Fruit fly (Drosophila melanogaster) whole organism, embryonic: ENCODE data around the gene CG9760.
A peak's percentile ranks its signal among the peaks of the same experiment; 100 is the strongest.

ENCODE experiments used
- Adf1 ChIP-seq: fragments of 200-800 bp; sonication (Bioruptor generic); IDR thresholded peaks from 2 replicates; pipeline ENCODE4 v1.3.6; 2022; ENCODE audit warnings: missing biosample characterization, missing genetic modification characterization
- BEAF-32 ChIP-seq: fragments of 200-800 bp; sonication (Bioruptor generic); optimal IDR thresholded peaks from 3 replicates; lab custom pipeline; 2017; ENCODE audit warnings: missing biosample characterization, missing genetic modification characterization, mild to moderate bottlenecking, moderate library complexity, missing genetic modification reagents
- CG10267 ChIP-seq: fragments of 200-800 bp; sonication (Bioruptor generic); optimal IDR thresholded peaks from 2 replicates; lab custom pipeline; 2018; ENCODE audit warnings: missing biosample characterization, mild to moderate bottlenecking, missing genetic modification characterization, moderate library complexity
- CG10543 ChIP-seq: fragments of 200-800 bp; sonication (Bioruptor generic); optimal IDR thresholded peaks from 3 replicates; lab custom pipeline; 2017; ENCODE audit warnings: missing biosample characterization, mild to moderate bottlenecking, missing genetic modification characterization, moderate library complexity
- CG13424 ChIP-seq: fragments of 200-800 bp; sonication (Bioruptor generic); optimal IDR thresholded peaks from 2 replicates; lab custom pipeline; 2019; ENCODE audit warnings: missing biosample characterization, mild to moderate bottlenecking, missing genetic modification characterization, moderate library complexity
- CG15601 ChIP-seq: fragments of 200-800 bp; sonication (Bioruptor generic); optimal IDR thresholded peaks from 3 replicates; lab custom pipeline; 2019; ENCODE audit warnings: missing biosample characterization, mild to moderate bottlenecking, missing genetic modification characterization, moderate library complexity
- CG16813 ChIP-seq: fragments of 200-800 bp; sonication (Bioruptor generic); IDR thresholded peaks from 3 replicates; pipeline ENCODE4 v1.3.6; 2022; ENCODE audit warnings: missing biosample characterization, missing genetic modification characterization; ENCODE audit not compliant: partially characterized antibody
- CG2120 ChIP-seq: fragments of 200-800 bp; sonication (Bioruptor generic); optimal IDR thresholded peaks from 3 replicates; lab custom pipeline; 2016; ENCODE audit warnings: missing biosample characterization, missing genetic modification characterization
- CG32772 ChIP-seq: fragments of 200-800 bp; sonication (Bioruptor generic); IDR thresholded peaks from 2 replicates; pipeline ENCODE4 v1.3.6; 2022; ENCODE audit warnings: missing biosample characterization, missing genetic modification characterization
- CG33557 ChIP-seq: fragments of 200-800 bp; sonication (Bioruptor generic); optimal IDR thresholded peaks from 2 replicates; lab custom pipeline; 2019; ENCODE audit warnings: missing biosample characterization, mild to moderate bottlenecking, missing genetic modification characterization, moderate library complexity
- CG3726 ChIP-seq: fragments of 200-800 bp; sonication (Bioruptor generic); IDR thresholded peaks from 3 replicates; pipeline ENCODE4, ENCODE4 v1.3.6; 2022; ENCODE audit warnings: missing biosample characterization, missing genetic modification characterization
- CG6654 ChIP-seq: fragments of 200-800 bp; sonication (Bioruptor generic); optimal IDR thresholded peaks from 2 replicates; lab custom pipeline; 2017; ENCODE audit warnings: missing biosample characterization, mild to moderate bottlenecking, missing genetic modification characterization
- CG6689 ChIP-seq: fragments of 200-800 bp; sonication (Bioruptor generic); IDR thresholded peaks from 2 replicates; pipeline ENCODE4 v1.3.6; 2022; ENCODE audit warnings: missing biosample characterization, missing genetic modification characterization
- CG8290 ChIP-seq, 3 experiments: fragments of 200-800 bp; sonication (Bioruptor generic); optimal IDR thresholded peaks; 2 replicates each; lab custom pipeline; 2016 to 2019; ENCODE audit warnings: missing biosample characterization in 3 of 3, missing genetic modification characterization in 3 of 3, mild to moderate bottlenecking in 2 of 3, moderate library complexity in 1 of 3
- CG8765 ChIP-seq: fragments of 200-800 bp; sonication (Bioruptor generic); IDR thresholded peaks from 2 replicates; pipeline ENCODE4 v1.3.6; 2022; ENCODE audit warnings: missing biosample characterization, missing genetic modification characterization
- CG8924 ChIP-seq: fragments of 200-800 bp; optimal IDR thresholded peaks from 3 replicates; lab custom pipeline; 2019; ENCODE audit warnings: missing biosample characterization, mild to moderate bottlenecking, missing genetic modification characterization, moderate library complexity
- D ChIP-seq, 2 experiments: fragments of 200-800 bp in 1 of 2; fragments of >200 bp in 1 of 2; sonication (Bioruptor generic) in 1 of 2; optimal IDR thresholded peaks; 2 replicates in 1 of 2; 3 replicates in 1 of 2; lab custom pipeline; 2017; ENCODE audit warnings: mild to moderate bottlenecking in 1 of 2, missing biosample characterization in 1 of 2, missing genetic modification characterization in 1 of 2, missing genetic modification reagents in 1 of 2
- Dad ChIP-seq: fragments of 200-800 bp; sonication (Bioruptor generic); optimal IDR thresholded peaks from 3 replicates; lab custom pipeline; 2016; ENCODE audit warnings: missing biosample characterization, missing genetic modification characterization
- Deaf1 ChIP-seq: fragments of 200-800 bp; optimal IDR thresholded peaks from 3 replicates; lab custom pipeline; 2019; ENCODE audit warnings: missing biosample characterization, mild to moderate bottlenecking, missing genetic modification characterization, moderate library complexity
- Dfd ChIP-seq, 2 experiments: fragments of >200 bp; optimal IDR thresholded peaks; 2 replicates each; lab custom pipeline; 2017; ENCODE audit warnings: missing biosample characterization in 2 of 2, missing genetic modification characterization in 2 of 2
- Dref ChIP-seq: fragments of 200-800 bp; sonication (Bioruptor generic); IDR thresholded peaks from 2 replicates; pipeline ENCODE4 v1.3.6; 2022; ENCODE audit warnings: missing biosample characterization, missing genetic modification characterization
- Drgx ChIP-seq: fragments of 200-800 bp; sonication (Bioruptor generic); IDR thresholded peaks from 2 replicates; pipeline ENCODE4 v1.3.6; 2022; ENCODE audit warnings: missing biosample characterization, missing genetic modification characterization
- Hey ChIP-seq: fragments of 200-800 bp; sonication (Bioruptor generic); optimal IDR thresholded peaks from 3 replicates; lab custom pipeline; 2018; ENCODE audit warnings: missing biosample characterization, mild to moderate bottlenecking, missing genetic modification characterization
- HmgZ ChIP-seq: fragments of 200-800 bp; sonication (Bioruptor generic); optimal IDR thresholded peaks from 2 replicates; lab custom pipeline; 2018; ENCODE audit warnings: missing biosample characterization, mild to moderate bottlenecking, missing genetic modification characterization
- Hr3 ChIP-seq: fragments of 200-800 bp; sonication (Bioruptor generic); optimal IDR thresholded peaks from 3 replicates; lab custom pipeline; 2016; ENCODE audit warnings: missing biosample characterization, missing genetic modification characterization
- Lim3 ChIP-seq: fragments of 200-800 bp; sonication (Bioruptor generic); IDR thresholded peaks from 2 replicates; pipeline ENCODE4 v1.3.6; 2022; ENCODE audit warnings: missing biosample characterization, missing genetic modification characterization
- Six4 ChIP-seq: fragments of 200-800 bp; sonication (Bioruptor generic); optimal IDR thresholded peaks from 2 replicates; lab custom pipeline; 2016; ENCODE audit warnings: missing biosample characterization, missing genetic modification characterization
- Xrp1 ChIP-seq: fragments of 200-800 bp; sonication (Bioruptor generic); IDR thresholded peaks from 2 replicates; pipeline ENCODE4 v1.3.6; 2022; ENCODE audit warnings: missing biosample characterization, missing genetic modification characterization
- ara ChIP-seq: fragments of 200-800 bp; sonication (Bioruptor generic); IDR thresholded peaks from 2 replicates; pipeline ENCODE4 v1.3.6; 2022; ENCODE audit warnings: missing biosample characterization, missing genetic modification characterization
- ase ChIP-seq: fragments of 200-800 bp; sonication (Bioruptor generic); IDR thresholded peaks from 3 replicates; pipeline ENCODE4 v1.3.6; 2022; ENCODE audit warnings: missing biosample characterization, missing genetic modification characterization
- ash1 ChIP-seq: fragments of 200-800 bp; sonication (Bioruptor generic); optimal IDR thresholded peaks from 2 replicates; lab custom pipeline; 2018; ENCODE audit warnings: missing biosample characterization, mild to moderate bottlenecking, missing genetic modification characterization
- da ChIP-seq: fragments of 200-800 bp; sonication (Bioruptor generic); optimal IDR thresholded peaks from 2 replicates; lab custom pipeline; 2016; ENCODE audit warnings: missing biosample characterization, missing genetic modification characterization
- danr ChIP-seq: fragments of 200-800 bp; sonication (Bioruptor generic); IDR thresholded peaks from 2 replicates; pipeline ENCODE4 v1.3.6; 2022; ENCODE audit warnings: missing biosample characterization, missing genetic modification characterization
- disco-r ChIP-seq: fragments of 200-800 bp; sonication (Bioruptor generic); optimal IDR thresholded peaks from 2 replicates; lab custom pipeline; 2016; ENCODE audit warnings: missing biosample characterization, missing genetic modification characterization
- dmrt11E ChIP-seq: fragments of 200-800 bp; sonication (Bioruptor generic); optimal IDR thresholded peaks from 3 replicates; lab custom pipeline; 2018; ENCODE audit warnings: missing biosample characterization, mild to moderate bottlenecking, missing genetic modification characterization, moderate library complexity
- en ChIP-seq: fragments of 200-800 bp; sonication (Bioruptor generic); optimal IDR thresholded peaks from 2 replicates; lab custom pipeline; 2016; ENCODE audit warnings: missing biosample characterization, missing genetic modification characterization
- hb ChIP-seq: fragments of 200-800 bp; sonication (Bioruptor generic); IDR thresholded peaks from 3 replicates; pipeline ENCODE4 v1.3.6; 2022; ENCODE audit warnings: missing biosample characterization, missing genetic modification characterization; ENCODE audit not compliant: partially characterized antibody
- hbn ChIP-seq: fragments of 200-800 bp; sonication (Bioruptor generic); IDR thresholded peaks from 2 replicates; pipeline ENCODE4 v1.3.6; 2022; ENCODE audit warnings: missing biosample characterization, missing genetic modification characterization; ENCODE audit not compliant: partially characterized antibody
- lov ChIP-seq, 2 experiments: fragments of 200-800 bp in 1 of 2; fragments of >200 bp in 1 of 2; sonication (Bioruptor generic) in 1 of 2; IDR thresholded peaks in 1 of 2; optimal IDR thresholded peaks in 1 of 2; 2 replicates in 1 of 2; 3 replicates in 1 of 2; pipeline versions ENCODE4 v1.3.6 to Lab custom; 2017 to 2022; ENCODE audit warnings: missing biosample characterization in 1 of 2, missing genetic modification characterization in 1 of 2
- luna ChIP-seq: fragments of 200-800 bp; sonication (Bioruptor generic); optimal IDR thresholded peaks from 2 replicates; lab custom pipeline; 2016; ENCODE audit warnings: missing biosample characterization, missing genetic modification characterization
- mld ChIP-seq: fragments of 200-800 bp; sonication (Bioruptor generic); IDR thresholded peaks from 3 replicates; pipeline ENCODE4 v1.3.6; 2022; ENCODE audit warnings: missing biosample characterization, missing genetic modification characterization; ENCODE audit not compliant: partially characterized antibody
- nmo ChIP-seq: fragments of 200-800 bp; sonication (Bioruptor generic); optimal IDR thresholded peaks from 2 replicates; lab custom pipeline; 2018; ENCODE audit warnings: missing biosample characterization, mild to moderate bottlenecking, missing genetic modification characterization, moderate library complexity
- pb ChIP-seq: fragments of 200-800 bp; sonication (Bioruptor generic); optimal IDR thresholded peaks from 3 replicates; lab custom pipeline; 2016; ENCODE audit warnings: missing biosample characterization, missing genetic modification characterization
- pnt ChIP-seq: fragments of 200-800 bp; sonication (Bioruptor generic); optimal IDR thresholded peaks from 3 replicates; lab custom pipeline; 2016; ENCODE audit warnings: missing biosample characterization, missing genetic modification characterization
- pzg ChIP-seq: fragments of 200-800 bp; sonication (Bioruptor generic); optimal IDR thresholded peaks from 3 replicates; lab custom pipeline; 2018; ENCODE audit warnings: missing biosample characterization, mild to moderate bottlenecking, missing genetic modification characterization, moderate library complexity
- tna ChIP-seq: fragments of 200-800 bp; sonication (Bioruptor generic); IDR thresholded peaks from 2 replicates; pipeline ENCODE4 v1.3.6; 2022; ENCODE audit warnings: missing biosample characterization, missing genetic modification characterization; ENCODE audit not compliant: partially characterized antibody
- tx ChIP-seq: fragments of 200-800 bp; sonication (Bioruptor generic); optimal IDR thresholded peaks from 2 replicates; lab custom pipeline; 2016; ENCODE audit warnings: missing biosample characterization, missing genetic modification characterization
- unc-4 ChIP-seq: fragments of 200-800 bp; sonication (Bioruptor generic); IDR thresholded peaks from 2 replicates; pipeline ENCODE4 v1.3.6; 2022; ENCODE audit warnings: missing biosample characterization, missing genetic modification characterization; ENCODE audit not compliant: partially characterized antibody
- vfl ChIP-seq: fragments of 200-800 bp; sonication (Bioruptor generic); optimal IDR thresholded peaks from 2 replicates; lab custom pipeline; 2016; ENCODE audit warnings: missing biosample characterization, missing genetic modification characterization
- zen ChIP-seq: fragments of 200-800 bp; sonication (Bioruptor generic); optimal IDR thresholded peaks from 3 replicates; lab custom pipeline; 2018; ENCODE audit warnings: missing biosample characterization, mild to moderate bottlenecking, missing genetic modification characterization, moderate library complexity

Gene CG9760

DNA sequence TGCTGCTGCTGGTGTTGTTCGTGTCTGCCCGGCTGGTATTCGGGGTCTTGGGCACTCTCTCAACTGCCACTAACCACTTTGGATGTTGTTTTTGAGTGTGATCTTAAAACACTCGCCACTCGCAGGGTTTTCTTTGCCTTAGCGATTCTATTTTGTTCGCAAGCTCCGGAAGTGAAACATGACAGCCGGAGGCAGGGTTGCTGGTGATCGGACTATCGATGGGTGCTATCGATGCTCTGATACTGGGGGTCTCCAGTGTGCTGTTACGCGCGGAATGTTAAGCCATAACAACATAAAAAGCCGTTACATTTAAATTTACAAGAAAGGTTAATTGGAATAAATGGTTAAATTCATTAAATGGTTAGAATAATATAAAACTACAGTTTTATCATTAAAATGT, 38.6 kb downstream of the CG9760 start, which contains the start of gene yps (continued):
- TF ChIP-seq Xrp1 (GFP tag; lab: Robert Waterston, UW) = peak; percentile 56; the same call in 1 of the 2 replicates
- no peak; the same call in 1 of the 2 replicates for TF ChIP-seq danr (GFP tag; lab: Robert Waterston, UW)
- peak; percentile 77 for TF ChIP-seq CG32772
- no peak for TF ChIP-seq Dfd (GFP tag; optimal IDR thresholded peaks at IDR 0.05; lab: Kevin White, UChicago)
- TF ChIP-seq hbn (GFP tag; lab: Robert Waterston, UW) = peak; percentile 67
- TF ChIP-seq BEAF-32 (GFP tag; lab: Kevin White, UChicago) = peak; percentile 89
- no peak for TF ChIP-seq D (optimal IDR thresholded peaks at IDR 0.05; lab: Kevin White, UChicago)
- TF ChIP-seq D (GFP tag; optimal IDR thresholded peaks at IDR 0.05; lab: Kevin White, UChicago) = peak; percentile 89
- TF ChIP-seq CG2120 (GFP tag; lab: Kevin White, UChicago) = peak; percentile 74
- TF ChIP-seq CG6654 (GFP tag; lab: Kevin White, UChicago) = peak; percentile 74
- TF ChIP-seq CG6689 (GFP tag; lab: Robert Waterston, UW) = peak; percentile 77
- TF ChIP-seq CG33557 = peak; percentile 95
- TF ChIP-seq tna = peak; percentile 42; the same call in 1 of the 2 replicates
- no peak for TF ChIP-seq Lim3 (GFP tag; lab: Robert Waterston, UW)
- TF ChIP-seq Adf1 (GFP tag; lab: Robert Waterston, UW) = peak; percentile 73
- peak; percentile 79 for TF ChIP-seq CG16813 (GFP tag; lab: Robert Waterston, UW)
- peak; percentile 91 for TF ChIP-seq CG8290 (GFP tag; optimal IDR thresholded peaks at IDR 0.05; lab: Kevin White, UChicago)
- peak; percentile 88 to 99 for TF ChIP-seq CG8290 (tag; optimal IDR thresholded peaks at IDR 0.05; lab: Kevin White, UChicago)
- TF ChIP-seq ase (GFP tag; lab: Robert Waterston, UW) = peak; percentile 88
- TF ChIP-seq tx = peak; percentile 69
- peak; percentile 75 for TF ChIP-seq CG13424 (tag; lab: Kevin White, UChicago)
- peak; percentile 77 for TF ChIP-seq zen (tag; lab: Kevin White, UChicago)
- peak; percentile 74 for TF ChIP-seq Hr3
- TF ChIP-seq CG3726 (GFP tag; lab: Robert Waterston, UW) = peak; percentile 81; the same call in 1 of the 3 replicates
- TF ChIP-seq CG10267 (tag; lab: Kevin White, UChicago) = peak; percentile 92
- TF ChIP-seq Dad (GFP tag; lab: Kevin White, UChicago) = peak; percentile 95
- TF ChIP-seq pzg = peak; percentile 95
- TF ChIP-seq Six4 (GFP tag; lab: Kevin White, UChicago) = peak; percentile 90
- peak; percentile 81 for TF ChIP-seq dmrt11E
- TF ChIP-seq luna = peak; percentile 88
- no peak for TF ChIP-seq hb (GFP tag; lab: Robert Waterston, UW)
- peak; percentile 74 for TF ChIP-seq unc-4
- peak; percentile 92 for TF ChIP-seq CG15601 (tag; lab: Kevin White, UChicago)
- TF ChIP-seq Hey (tag; lab: Kevin White, UChicago) = peak; percentile 95
- peak; percentile 96 for TF ChIP-seq pb (GFP tag; lab: Kevin White, UChicago)
- peak; percentile 89 for TF ChIP-seq da
- TF ChIP-seq CG8765 (GFP tag; lab: Robert Waterston, UW) = peak; percentile 68
- peak; percentile 93 for TF ChIP-seq vfl (GFP tag; lab: Kevin White, UChicago)
- TF ChIP-seq disco-r (GFP tag; lab: Kevin White, UChicago) = peak; percentile 95
- peak; percentile 95 for TF ChIP-seq en (GFP tag; lab: Kevin White, UChicago)

DNA sequence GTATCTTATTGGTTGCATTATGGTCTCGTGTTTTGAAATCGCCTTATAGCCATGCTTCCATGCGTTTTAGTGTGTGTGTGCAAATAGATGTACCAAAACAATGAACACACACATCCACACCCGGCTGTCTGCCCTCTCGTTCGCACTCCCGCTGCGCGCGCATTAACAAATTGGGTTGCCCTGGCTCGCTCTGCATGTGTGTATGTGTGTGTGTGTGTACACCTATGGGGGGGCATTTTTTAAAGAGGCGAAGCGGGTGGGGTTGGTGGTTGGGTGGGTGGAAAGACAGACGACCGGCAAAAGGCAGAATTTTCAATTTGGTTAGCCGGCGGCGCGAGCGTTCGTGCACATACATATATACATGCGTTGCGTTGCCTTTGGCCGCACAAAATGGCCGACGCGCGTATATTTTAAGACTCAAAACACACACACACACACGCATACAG, 39.4 kb downstream of the CG9760 start:
- TF ChIP-seq Deaf1 (tag; lab: Kevin White, UChicago) = peak; percentile 70
- 0 out of 2 replicates have a peak, but pooled peaks have one; percentile 23 for TF ChIP-seq ara (GFP tag; lab: Robert Waterston, UW)
- peak; percentile 93 for TF ChIP-seq CG10543 (GFP tag; lab: Kevin White, UChicago)
- peak; percentile 93 for TF ChIP-seq HmgZ
- TF ChIP-seq ash1 (GFP tag; lab: Kevin White, UChicago) = peak; percentile 47
- peak; percentile 34; the same call in 1 of the 2 replicates for TF ChIP-seq Dref
- peak; percentile 36 for TF ChIP-seq nmo (GFP tag; lab: Kevin White, UChicago)
- no peak for TF ChIP-seq pnt (GFP tag; lab: Kevin White, UChicago)
- TF ChIP-seq CG8924 (tag; lab: Kevin White, UChicago) = peak; percentile 77
- no peak for TF ChIP-seq lov (optimal IDR thresholded peaks at IDR 0.05; lab: Kevin White, UChicago)
- peak; percentile 77; the same call in 1 of the 3 replicates for TF ChIP-seq lov (GFP tag; IDR thresholded peaks at IDR 0.05; lab: Robert Waterston, UW)
- peak; percentile 20; the same call in 1 of the 2 replicates for TF ChIP-seq Drgx (GFP tag; lab: Robert Waterston, UW)
- no peak for TF ChIP-seq mld
